Fruit fly (Drosophila melanogaster) S2 (cell line): ENCODE measurements around the gene spn-F.

Experiments used
- CG8478 ChIP-seq: fragments of >200 bp; optimal IDR thresholded peaks from 2 replicates; lab custom pipeline; 2018
- CTCF ChIP-seq, 2 experiments: fragments of >200 bp; optimal IDR thresholded peaks; 2 replicates each; lab custom pipeline; 2018

dm6 chr3R:31296989-31297388 lies 42.1 kb downstream of the spn-F start:
- TF ChIP-seq CG8478 (no peak), CTCF (optimal IDR thresholded peaks at IDR 0.05; lab: Kevin White, UChicago) (no peak)
